Worm (Caenorhabditis elegans) whole organism, L2 larva: ENCODE data around the gene F56C3.7.

Source experiments
- fos-1 ChIP-seq: fragments of 150-350 bp; optimal IDR thresholded peaks from 2 replicates; lab custom pipeline; 2014; ENCODE audit warnings: missing biosample characterization, missing genetic modification characterization
- mdl-1 ChIP-seq, 2 experiments: fragments of 150-350 bp in 1 of 2; sonication (generic microtip) in 1 of 2; optimal IDR thresholded peaks; 2 replicates each; lab custom pipeline; 2017; ENCODE audit warnings: missing biosample characterization in 2 of 2, missing genetic modification characterization in 2 of 2
- nhr-237 ChIP-seq: fragments of 150-350 bp; optimal IDR thresholded peaks from 2 replicates; lab custom pipeline; 2014; ENCODE audit warnings: missing biosample characterization, missing genetic modification characterization

DNA sequence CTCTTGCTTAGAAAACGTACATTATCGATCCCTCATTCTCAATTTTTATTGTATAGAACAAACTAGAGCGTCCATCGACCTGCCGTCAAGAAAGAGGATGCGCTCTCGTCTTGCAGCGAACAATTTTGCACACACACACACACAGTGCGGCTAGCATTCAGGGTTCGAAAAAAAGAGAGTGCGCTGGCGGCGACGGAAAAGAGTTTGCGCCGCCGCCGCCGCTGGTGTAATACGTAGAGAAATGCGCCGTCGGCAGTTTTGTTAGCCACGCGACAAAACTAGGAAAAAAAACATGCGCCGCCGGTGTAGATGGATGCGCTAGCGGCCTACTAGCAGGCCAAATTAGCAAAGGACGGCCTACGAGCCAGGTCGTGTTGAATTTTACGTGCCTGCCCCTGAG is 13.0 kb upstream of the F56C3.7 start:
- TF ChIP-seq nhr-237 (tag; lab: Kevin White, UChicago) (no peak), mdl-1 (tag; optimal IDR thresholded peaks at IDR 0.05; lab: Kevin White, UChicago) (no peak), fos-1 (tag; lab: Kevin White, UChicago) (no peak)
